Worm (Caenorhabditis elegans): ENCODE results near the gene T05B11.4.

T05B11.4 gene

ce11 chrV:7785117-7785516, 30.7 kb upstream of the T05B11.4 start, which contains the start of gene C26F1.1:
Gene C26F1.1 (plus strand): TSS chrV:7785417.
- TF ChIP-seq unc-62 (GFP tag; optimal IDR thresholded peaks at IDR 0.05): no peak

- TF ChIP-seq hmg-11 (tag; optimal IDR thresholded peaks at IDR 0.05) (no peak), ztf-11 (tag; optimal IDR thresholded peaks at IDR 0.05) (no peak), fkh-2 (tag; optimal IDR thresholded peaks at IDR 0.05) (no peak), snpc-4 (tag; optimal IDR thresholded peaks at IDR 0.05) (no peak), aly-2 (tag; optimal IDR thresholded peaks at IDR 0.05) (no peak), eor-1 (tag; optimal IDR thresholded peaks at IDR 0.05) (no peak), nfya-1 (tag; optimal IDR thresholded peaks at IDR 0.05; ENCODE audit: insufficient read depth) (no peak), skn-1 (tag; optimal IDR thresholded peaks at IDR 0.05) (no peak), ceh-16 (tag; optimal IDR thresholded peaks at IDR 0.05) (no peak), ceh-9 (tag; optimal IDR thresholded peaks at IDR 0.05) (no peak), tbx-2 (tag; optimal IDR thresholded peaks at IDR 0.05) (no peak), fkh-10 (GFP tag; optimal IDR thresholded peaks at IDR 0.05) (no peak)
Observed at ce11 chrV:7781511-7781910, 27.1 kb upstream of the T05B11.4 start, which contains the start of gene cyp-32A1. Gene cyp-32A1 (plus strand): TSS chrV:7781811.

ce11 chrV:7778999-7779398, 24.5 kb upstream of the T05B11.4 start:
- TF ChIP-seq fkh-10 (GFP tag; optimal IDR thresholded peaks at IDR 0.05) (no peak), mdl-1 (tag; optimal IDR thresholded peaks at IDR 0.05) (no peak), eor-1 (tag; optimal IDR thresholded peaks at IDR 0.05) (no peak), ama-1 (optimal IDR thresholded peaks at IDR 0.05) (no peak), ceh-9 (tag; optimal IDR thresholded peaks at IDR 0.05) (no peak)

ce11 chrV:7777098-7777497, 22.6 kb upstream of the T05B11.4 start, which contains the start of gene C26F1.3:
Gene C26F1.3 (plus strand): TSS chrV:7777300.
- TF ChIP-seq fkh-10 (GFP tag; optimal IDR thresholded peaks at IDR 0.05) (no peak), nhr-28 (tag; optimal IDR thresholded peaks at IDR 0.05) (no peak), tbx-2 (tag; optimal IDR thresholded peaks at IDR 0.05) (no peak), R02D3.7 (tag; optimal IDR thresholded peaks at IDR 0.05) (no peak), ztf-11 (tag; optimal IDR thresholded peaks at IDR 0.05) (no peak)

ce11 chrV:7776029-7776628, 21.7 kb upstream of the T05B11.4 start, which contains the start of the genes rpl-39 and rps-30:
Gene rpl-39 (minus strand): TSS chrV:7776079.
Gene rps-30 (plus strand): TSS chrV:7776578.
- TF ChIP-seq nhr-11 (tag; optimal IDR thresholded peaks at IDR 0.05) (peak; percentile 53), eor-1 (tag; optimal IDR thresholded peaks at IDR 0.05) (no peak), ceh-28 (tag; optimal IDR thresholded peaks at IDR 0.05) (peak; percentile 43), nhr-12 (tag; optimal IDR thresholded peaks at IDR 0.05) (no peak), nfya-1 (tag; optimal IDR thresholded peaks at IDR 0.05; ENCODE audit: insufficient read depth) (peak; percentile 92), elt-3 (tag; optimal IDR thresholded peaks at IDR 0.05) (peak in 1 of 3 experiments; percentile 77), ama-1 (optimal IDR thresholded peaks at IDR 0.05) (peak; percentile 59), ztf-4 (tag; optimal IDR thresholded peaks at IDR 0.05) (no peak), pha-4 (tag; optimal IDR thresholded peaks at IDR 0.05) (peak; percentile 94), nhr-28 (tag; optimal IDR thresholded peaks at IDR 0.05) (no peak), lin-39 (tag; optimal IDR thresholded peaks at IDR 0.05) (peak; percentile 93), hmg-11 (tag; optimal IDR thresholded peaks at IDR 0.05) (peak; percentile 89), ceh-16 (tag; optimal IDR thresholded peaks at IDR 0.05) (no peak), fkh-2 (tag; optimal IDR thresholded peaks at IDR 0.05) (no peak), aly-2 (tag; optimal IDR thresholded peaks at IDR 0.05) (no peak), nhr-76 (tag; optimal IDR thresholded peaks at IDR 0.05) (no peak), daf-12 (tag; optimal IDR thresholded peaks at IDR 0.05) (no peak), unc-62 (GFP tag; optimal IDR thresholded peaks at IDR 0.05) (no peak), pqm-1 (tag; optimal IDR thresholded peaks at IDR 0.05) (peak; percentile 69), nhr-237 (tag; optimal IDR thresholded peaks at IDR 0.05) (no peak), ZK546.5 (tag; optimal IDR thresholded peaks at IDR 0.05) (no peak), skn-1 (tag; optimal IDR thresholded peaks at IDR 0.05) (peak; percentile 73), R02D3.7 (tag; optimal IDR thresholded peaks at IDR 0.05) (peak; percentile 91), fos-1 (tag; optimal IDR thresholded peaks at IDR 0.05) (no peak), unc-39 (tag; optimal IDR thresholded peaks at IDR 0.05) (no peak), egl-5 (tag; optimal IDR thresholded peaks at IDR 0.05) (no peak), nhr-67 (tag; optimal IDR thresholded peaks at IDR 0.05) (no peak), elt-1 (tag; optimal IDR thresholded peaks at IDR 0.05) (peak; percentile 25), nhr-23 (tag; optimal IDR thresholded peaks at IDR 0.05) (peak; percentile 88), tbx-2 (tag; optimal IDR thresholded peaks at IDR 0.05) (peak; percentile 41), nhr-77 (tag; optimal IDR thresholded peaks at IDR 0.05) (peak; percentile 54), fkh-10 (GFP tag; optimal IDR thresholded peaks at IDR 0.05) (peak; percentile 19), lin-15B (tag; optimal IDR thresholded peaks at IDR 0.05) (peak; percentile 91), mml-1 (tag; optimal IDR thresholded peaks at IDR 0.05) (no peak), mdl-1 (tag; optimal IDR thresholded peaks at IDR 0.05) (no peak), snpc-4 (tag; optimal IDR thresholded peaks at IDR 0.05) (peak; percentile 62), zag-1 (tag; optimal IDR thresholded peaks at IDR 0.05) (no peak), ceh-82 (tag; optimal IDR thresholded peaks at IDR 0.05) (peak; percentile 77), sea-2 (GFP tag; optimal IDR thresholded peaks at IDR 0.05) (no peak), ztf-11 (tag; optimal IDR thresholded peaks at IDR 0.05) (no peak), nhr-25 (tag; optimal IDR thresholded peaks at IDR 0.05) (peak; percentile 88)
